Fruit fly (Drosophila melanogaster): Measurements from ENCODE around the gene CG12237.

Gene CG12237

DNA sequence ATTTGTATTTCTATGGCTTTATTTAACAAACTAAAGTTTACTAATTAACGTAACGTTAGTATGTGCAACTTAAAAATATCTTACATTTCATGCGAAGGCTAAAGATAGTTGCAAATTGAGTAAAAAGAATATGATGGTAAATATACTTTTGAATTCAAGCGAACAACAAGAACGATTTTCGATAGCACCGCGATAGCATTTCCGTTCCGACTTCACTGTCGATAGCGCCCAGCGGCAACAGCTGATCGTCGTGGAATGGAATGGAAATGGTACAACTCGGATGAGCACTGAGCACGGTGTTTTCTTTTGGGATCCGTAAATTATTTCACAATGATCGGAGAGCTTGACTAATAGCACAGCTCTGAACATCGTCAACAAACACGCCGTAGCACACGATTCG lies 29.2 kb downstream of the CG12237 start (continued):
- TF ChIP-seq otp (GFP tag; IDR thresholded peaks at IDR 0.05): peak; percentile 59; the same call in 1 of the 3 replicates
- TF ChIP-seq sisA (GFP tag; IDR thresholded peaks at IDR 0.05): no peak
- no peak for TF ChIP-seq Ravus (GFP tag; IDR thresholded peaks at IDR 0.05)
- no peak for TF ChIP-seq ind (GFP tag; optimal IDR thresholded peaks at IDR 0.05)
- no peak for TF ChIP-seq jing (GFP tag; optimal IDR thresholded peaks at IDR 0.05)
- no peak for TF ChIP-seq Dek (tag; optimal IDR thresholded peaks at IDR 0.05)
- TF ChIP-seq abd-A (tag; optimal IDR thresholded peaks at IDR 0.05): no peak
- TF ChIP-seq CG8281 (tag; optimal IDR thresholded peaks at IDR 0.05): no peak
- TF ChIP-seq Rx (GFP tag; IDR thresholded peaks at IDR 0.05): no peak
- no peak for TF ChIP-seq Neu2 (GFP tag; optimal IDR thresholded peaks at IDR 0.05; ENCODE audit: borderline replicate concordance)
- no peak for TF ChIP-seq Jarid2 (GFP tag; optimal IDR thresholded peaks at IDR 0.05)
- peak; percentile 37 for TF ChIP-seq CG3995 (GFP tag; optimal IDR thresholded peaks at IDR 0.05)
- no peak for TF ChIP-seq CG8290 (GFP tag; optimal IDR thresholded peaks at IDR 0.05)
- TF ChIP-seq CG8290 (tag; optimal IDR thresholded peaks at IDR 0.05): peak; percentile 63 to 82
- TF ChIP-seq CG14441 (GFP tag; IDR thresholded peaks at IDR 0.05): no peak
- no peak for TF ChIP-seq maf-S (GFP tag; optimal IDR thresholded peaks at IDR 0.05)
- no peak for TF ChIP-seq inv (GFP tag; IDR thresholded peaks at IDR 0.05; ENCODE audit: partially characterized antibody)
- no peak for TF ChIP-seq en (GFP tag; optimal IDR thresholded peaks at IDR 0.05)
- TF ChIP-seq CG6689 (GFP tag; IDR thresholded peaks at IDR 0.05): no peak
- peak; percentile 82 for TF ChIP-seq caup (GFP tag; optimal IDR thresholded peaks at IDR 0.05; ENCODE audit: severe bottlenecking)
- peak; percentile 55 for TF ChIP-seq Nf-YC (tag; optimal IDR thresholded peaks at IDR 0.05)
- no peak for TF ChIP-seq twi (tag; optimal IDR thresholded peaks at IDR 0.05)
- TF ChIP-seq hkb (optimal IDR thresholded peaks at IDR 0.05): no peak
- peak; percentile 69 for TF ChIP-seq hkb (GFP tag; IDR thresholded peaks at IDR 0.05)
- no peak for TF ChIP-seq CG8944 (GFP tag; optimal IDR thresholded peaks at IDR 0.05)
- no peak for TF ChIP-seq CG15696 (tag; optimal IDR thresholded peaks at IDR 0.05)
- no peak for TF ChIP-seq C15 (GFP tag; IDR thresholded peaks at IDR 0.05)
- TF ChIP-seq CG17912 (GFP tag; optimal IDR thresholded peaks at IDR 0.05): peak; percentile 86
- no peak for TF ChIP-seq croc (GFP tag; conservative IDR thresholded peaks at IDR 0.05)
- no peak for TF ChIP-seq Drgx (GFP tag; IDR thresholded peaks at IDR 0.05)
- peak; percentile 51; the same call in 1 of the 3 replicates for TF ChIP-seq so (GFP tag; IDR thresholded peaks at IDR 0.05)
- no peak for TF ChIP-seq CG10321 (GFP tag; IDR thresholded peaks at IDR 0.05)
- TF ChIP-seq CG18619 (GFP tag; optimal IDR thresholded peaks at IDR 0.05): peak; percentile 34
- TF ChIP-seq scrt (GFP tag; optimal IDR thresholded peaks at IDR 0.05): peak; percentile 70
- no peak for TF ChIP-seq chinmo (GFP tag; IDR thresholded peaks at IDR 0.05; ENCODE audit: partially characterized antibody)
- TF ChIP-seq CkIIα-i1 (GFP tag; IDR thresholded peaks at IDR 0.05): no peak
- no peak for TF ChIP-seq Dfd (GFP tag; optimal IDR thresholded peaks at IDR 0.05)
- no peak for TF ChIP-seq ewg (GFP tag; optimal IDR thresholded peaks at IDR 0.05)
- TF ChIP-seq HHEX (GFP tag; optimal IDR thresholded peaks at IDR 0.05): peak; percentile 64
- TF ChIP-seq CG18262 (tag; optimal IDR thresholded peaks at IDR 0.05): peak; percentile 34
- no peak for TF ChIP-seq sima (GFP tag; optimal IDR thresholded peaks at IDR 0.05)
- no peak for TF ChIP-seq CG11695 (GFP tag; IDR thresholded peaks at IDR 0.05)
- peak in 1 of 2 experiments; percentile 39 for TF ChIP-seq Pdp1 (GFP tag; optimal IDR thresholded peaks at IDR 0.05)
- no peak for TF ChIP-seq CG32772 (GFP tag; IDR thresholded peaks at IDR 0.05)
- TF ChIP-seq al (GFP tag; IDR thresholded peaks at IDR 0.05): no peak
- TF ChIP-seq CG12659 (GFP tag; optimal IDR thresholded peaks at IDR 0.05): peak; percentile 70
- TF ChIP-seq pros (GFP tag; optimal IDR thresholded peaks at IDR 0.05): no peak
- TF ChIP-seq tna (GFP tag; IDR thresholded peaks at IDR 0.05; ENCODE audit: partially characterized antibody): no peak
- peak in 1 of 2 experiments; percentile 37 for TF ChIP-seq insv (GFP tag; optimal IDR thresholded peaks at IDR 0.05)
- no peak for TF ChIP-seq CG11504 (tag; optimal IDR thresholded peaks at IDR 0.05)
- peak; percentile 75 for TF ChIP-seq CG13287 (GFP tag; IDR thresholded peaks at IDR 0.05; ENCODE audit: partially characterized antibody)
- no peak for TF ChIP-seq Bteb2 (GFP tag; optimal IDR thresholded peaks at IDR 0.05)

Measured in whole organism, embryonic.